Fruit fly (Drosophila melanogaster): Measurements from ENCODE around the gene Polr3D.
A peak's percentile ranks its signal among the peaks of the same experiment; 100 is the strongest.

Polr3D gene

dm6 chr3L:18086754-18087685 lies 22.4 kb downstream of the Polr3D start, which contains the start of gene CG34253:
Gene CG34253 (minus strand): TSS chr3L:18087320.
- no peak for TF ChIP-seq Pif1A (GFP tag; optimal IDR thresholded peaks at IDR 0.05)
- no peak for TF ChIP-seq Ets98B (GFP tag; IDR thresholded peaks at IDR 0.05)
- TF ChIP-seq rn (GFP tag; IDR thresholded peaks at IDR 0.05), result no peak
- peak; percentile 85 for TF ChIP-seq EcR (GFP tag; optimal IDR thresholded peaks at IDR 0.05)
- no peak for TF ChIP-seq D1 (tag; optimal IDR thresholded peaks at IDR 0.05)
- TF ChIP-seq CG32121 (GFP tag; IDR thresholded peaks at IDR 0.05), result no peak
- peak; percentile 27 for TF ChIP-seq CG14655 (GFP tag; optimal IDR thresholded peaks at IDR 0.05)
- no peak for TF ChIP-seq Pif1B (GFP tag; optimal IDR thresholded peaks at IDR 0.05)
- no peak for TF ChIP-seq Snoo (tag; optimal IDR thresholded peaks at IDR 0.05)

dm6 chr3L:18083994-18084393 lies 25.4 kb downstream of the Polr3D start:
- TF ChIP-seq Pif1B (GFP tag; optimal IDR thresholded peaks at IDR 0.05) (no peak), CG10348 (GFP tag; IDR thresholded peaks at IDR 0.05) (no peak), EcR (GFP tag; optimal IDR thresholded peaks at IDR 0.05) (peak; percentile 68)

- no peak for TF ChIP-seq D1 (tag; optimal IDR thresholded peaks at IDR 0.05)
- TF ChIP-seq CG8301 (tag; optimal IDR thresholded peaks at IDR 0.05), result no peak
- no peak for TF ChIP-seq CG8159 (tag; optimal IDR thresholded peaks at IDR 0.05)
- no peak for TF ChIP-seq rn (GFP tag; IDR thresholded peaks at IDR 0.05)
- no peak for TF ChIP-seq CG32121 (GFP tag; IDR thresholded peaks at IDR 0.05)
- TF ChIP-seq gl (tag; optimal IDR thresholded peaks at IDR 0.05), result no peak
- no peak for TF ChIP-seq Pif1B (GFP tag; optimal IDR thresholded peaks at IDR 0.05)
- no peak for TF ChIP-seq CG34367 (tag; optimal IDR thresholded peaks at IDR 0.05)
- no peak for TF ChIP-seq CG9948 (tag; optimal IDR thresholded peaks at IDR 0.05)
Observed at dm6 chr3L:18083402-18083801, 26.0 kb downstream of the Polr3D start.

dm6 chr3L:18081957-18082356 lies 27.4 kb downstream of the Polr3D start:
- no peak for TF ChIP-seq CG14655 (GFP tag; optimal IDR thresholded peaks at IDR 0.05)
- no peak for TF ChIP-seq CG15710 (tag; optimal IDR thresholded peaks at IDR 0.05)
- TF ChIP-seq Snoo (tag; optimal IDR thresholded peaks at IDR 0.05), result no peak
- peak; percentile 4 for TF ChIP-seq CG13204 (GFP tag; optimal IDR thresholded peaks at IDR 0.05)
- no peak for TF ChIP-seq CG8301 (tag; optimal IDR thresholded peaks at IDR 0.05)
- no peak for TF ChIP-seq CG9948 (tag; optimal IDR thresholded peaks at IDR 0.05)
- no peak for TF ChIP-seq CG8159 (tag; optimal IDR thresholded peaks at IDR 0.05)
- TF ChIP-seq CG4496 (GFP tag; IDR thresholded peaks at IDR 0.05), result peak; percentile 36; the same call in 1 of the 3 replicates
- no peak for TF ChIP-seq Pif1A (GFP tag; optimal IDR thresholded peaks at IDR 0.05)
- no peak for TF ChIP-seq CG32121 (GFP tag; IDR thresholded peaks at IDR 0.05)
- TF ChIP-seq fd96Ca (GFP tag; IDR thresholded peaks at IDR 0.05), result 0 out of 3 replicates have a peak, but pooled peaks have one; percentile 39
- no peak for TF ChIP-seq rn (GFP tag; IDR thresholded peaks at IDR 0.05)
- peak; percentile 15 for TF ChIP-seq gl (tag; optimal IDR thresholded peaks at IDR 0.05)
- TF ChIP-seq EcR (GFP tag; optimal IDR thresholded peaks at IDR 0.05), result peak; percentile 99
- no peak for TF ChIP-seq Ets98B (GFP tag; IDR thresholded peaks at IDR 0.05)
- TF ChIP-seq CG12605 (GFP tag; IDR thresholded peaks at IDR 0.05), result no peak

dm6 chr3L:18081494-18081893 lies 27.9 kb downstream of the Polr3D start:
- no peak for TF ChIP-seq Ets98B (GFP tag; IDR thresholded peaks at IDR 0.05)
- TF ChIP-seq CG32121 (GFP tag; IDR thresholded peaks at IDR 0.05), result no peak
- no peak for TF ChIP-seq CG10348 (GFP tag; IDR thresholded peaks at IDR 0.05)
- TF ChIP-seq Pif1A (GFP tag; optimal IDR thresholded peaks at IDR 0.05), result no peak
- TF ChIP-seq CG8301 (tag; optimal IDR thresholded peaks at IDR 0.05), result no peak
- TF ChIP-seq fd96Ca (GFP tag; IDR thresholded peaks at IDR 0.05), result no peak
- peak; percentile 61 for TF ChIP-seq CG9948 (tag; optimal IDR thresholded peaks at IDR 0.05)
- no peak for TF ChIP-seq CG34367 (tag; optimal IDR thresholded peaks at IDR 0.05)
- TF ChIP-seq CG4496 (GFP tag; IDR thresholded peaks at IDR 0.05), result no peak
- no peak for TF ChIP-seq gl (tag; optimal IDR thresholded peaks at IDR 0.05)
- TF ChIP-seq rn (GFP tag; IDR thresholded peaks at IDR 0.05), result no peak
- peak; percentile 22 for TF ChIP-seq CG15710 (tag; optimal IDR thresholded peaks at IDR 0.05)
- TF ChIP-seq CG17806 (tag; optimal IDR thresholded peaks at IDR 0.05), result peak; percentile 47
- TF ChIP-seq CG12605 (GFP tag; IDR thresholded peaks at IDR 0.05), result no peak
- peak; percentile 51 for TF ChIP-seq CG14655 (GFP tag; optimal IDR thresholded peaks at IDR 0.05)
- no peak for TF ChIP-seq Snoo (tag; optimal IDR thresholded peaks at IDR 0.05)
- TF ChIP-seq CG8159 (tag; optimal IDR thresholded peaks at IDR 0.05), result peak; percentile 67
- TF ChIP-seq EcR (GFP tag; optimal IDR thresholded peaks at IDR 0.05), result no peak
- no peak for TF ChIP-seq CG13204 (GFP tag; optimal IDR thresholded peaks at IDR 0.05)
- peak; percentile 17 for TF ChIP-seq Pif1B (GFP tag; optimal IDR thresholded peaks at IDR 0.05)
- TF ChIP-seq D1 (tag; optimal IDR thresholded peaks at IDR 0.05), result no peak
